Worm (Caenorhabditis elegans): Measurements from ENCODE around the gene srw-11.

Gene srw-11

DNA sequence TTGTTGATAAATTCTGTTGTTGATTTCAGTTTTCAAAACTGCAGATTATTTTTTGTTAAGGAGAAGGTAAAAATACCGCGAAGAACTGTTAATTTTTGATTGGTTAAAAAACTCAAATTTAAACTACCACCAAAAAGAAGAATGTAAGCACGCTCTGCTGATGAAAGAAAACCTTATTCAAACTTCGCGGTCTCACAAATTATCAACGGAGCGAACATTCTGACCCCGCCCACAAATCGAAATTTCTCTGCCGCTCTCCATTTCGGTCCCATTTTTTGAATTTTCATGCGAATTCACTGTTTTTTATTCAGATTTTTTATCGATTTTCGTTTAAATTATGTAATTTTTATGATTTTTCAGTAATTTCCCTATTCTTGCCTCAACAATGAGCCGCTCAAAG lies 50.5 kb downstream of the srw-11 start, which contains the start of gene cyn-3 (continued):
- peak; percentile 40 for TF ChIP-seq unc-55 (GFP tag; optimal IDR thresholded peaks at IDR 0.05)
- no peak for TF ChIP-seq ceh-6 (GFP tag; optimal IDR thresholded peaks at IDR 0.05)
- no peak for TF ChIP-seq madf-2 (tag; optimal IDR thresholded peaks at IDR 0.05)
- peak; percentile 76 for TF ChIP-seq unc-42 (tag; optimal IDR thresholded peaks at IDR 0.05)
- no peak for TF ChIP-seq eyg-1 (tag; optimal IDR thresholded peaks at IDR 0.05)
- peak; percentile 16 for TF ChIP-seq tbx-2 (tag; optimal IDR thresholded peaks at IDR 0.05)
